Worm (Caenorhabditis elegans): Measurements from ENCODE around the gene F18G5.1.

F18G5.1 gene

ce11 chrX:9248083-9248805 is 11.4 kb upstream of the F18G5.1 start:
- TF ChIP-seq tbx-7 (tag; optimal IDR thresholded peaks at IDR 0.05): no peak

- no peak for TF ChIP-seq odd-2 (tag; optimal IDR thresholded peaks at IDR 0.05)
- no peak for TF ChIP-seq hlh-15 (tag; optimal IDR thresholded peaks at IDR 0.05)
- no peak for TF ChIP-seq sdc-2 (tag; optimal IDR thresholded peaks at IDR 0.05)
- TF ChIP-seq hlh-30 (tag; optimal IDR thresholded peaks at IDR 0.05; ENCODE audit: insufficient read depth): no peak
- TF ChIP-seq madf-2 (tag; optimal IDR thresholded peaks at IDR 0.05): no peak
- no peak for TF ChIP-seq ttx-3 (tag; optimal IDR thresholded peaks at IDR 0.05)
- TF ChIP-seq ceh-22 (tag; optimal IDR thresholded peaks at IDR 0.05): no peak
- no peak for TF ChIP-seq pqm-1 (tag; optimal IDR thresholded peaks at IDR 0.05)
Measured at ce11 chrX:9251488-9251887, 8.2 kb upstream of the F18G5.1 start, which contains the start of gene pes-8. Gene pes-8 (plus strand): TSS chrX:9251788.

DNA sequence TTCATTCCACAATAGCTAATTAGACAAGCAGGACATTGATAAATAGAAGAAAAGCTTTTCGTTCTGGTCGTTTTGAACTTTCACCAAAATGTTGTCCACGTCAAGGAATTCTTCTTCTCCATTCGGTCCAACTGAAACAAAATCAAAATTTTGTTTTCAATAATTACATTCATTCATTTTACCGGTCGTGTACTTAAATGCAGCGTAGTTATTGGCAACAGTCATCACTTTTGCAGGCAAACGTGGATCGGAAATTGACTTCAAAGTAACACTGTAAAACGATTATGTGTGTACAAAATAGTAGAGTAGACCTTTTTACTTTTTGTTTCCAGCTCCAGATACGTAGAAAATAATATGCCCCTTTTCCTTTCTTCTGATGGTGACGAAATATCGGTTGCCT is 3.7 kb upstream of the F18G5.1 start:
- TF ChIP-seq dve-1 (tag; optimal IDR thresholded peaks at IDR 0.05) (no peak), elt-2 (tag; optimal IDR thresholded peaks at IDR 0.05) (no peak), ceh-2 (tag; optimal IDR thresholded peaks at IDR 0.05) (no peak), ets-4 (tag; optimal IDR thresholded peaks at IDR 0.05) (no peak), unc-86 (tag; optimal IDR thresholded peaks at IDR 0.05) (no peak)

- TF ChIP-seq C08G9.2 (tag; optimal IDR thresholded peaks at IDR 0.05): no peak
- TF ChIP-seq elt-2 (tag; optimal IDR thresholded peaks at IDR 0.05): peak; percentile 5
Measured at ce11 chrX:9261626-9262189, 2.1 kb downstream of the F18G5.1 start.

ce11 chrX:9264231-9264630 is 4.6 kb downstream of the F18G5.1 start, which contains the start of gene F18G5.6:
Gene F18G5.6 (minus strand): TSS chrX:9264331.
- no peak for TF ChIP-seq ceh-48 (tag; optimal IDR thresholded peaks at IDR 0.05)
- TF ChIP-seq mec-3 (tag; optimal IDR thresholded peaks at IDR 0.05; ENCODE audit: borderline replicate concordance): no peak
- TF ChIP-seq ahr-1 (tag; optimal IDR thresholded peaks at IDR 0.05): no peak
- no peak for TF ChIP-seq pag-3 (tag; optimal IDR thresholded peaks at IDR 0.05; ENCODE audit: borderline replicate concordance)
- no peak for TF ChIP-seq pros-1 (tag; optimal IDR thresholded peaks at IDR 0.05)

- peak; percentile 38 for TF ChIP-seq hlh-30 (tag; optimal IDR thresholded peaks at IDR 0.05; ENCODE audit: insufficient read depth)
- no peak for TF ChIP-seq ceh-22 (tag; optimal IDR thresholded peaks at IDR 0.05)
Measured at ce11 chrX:9264636-9265035, 5.0 kb downstream of the F18G5.1 start.

ce11 chrX:9266512-9266911 is 6.9 kb downstream of the F18G5.1 start:
- TF ChIP-seq C08G9.2 (tag; optimal IDR thresholded peaks at IDR 0.05) (no peak), zip-5 (tag; optimal IDR thresholded peaks at IDR 0.05) (no peak)

DNA sequence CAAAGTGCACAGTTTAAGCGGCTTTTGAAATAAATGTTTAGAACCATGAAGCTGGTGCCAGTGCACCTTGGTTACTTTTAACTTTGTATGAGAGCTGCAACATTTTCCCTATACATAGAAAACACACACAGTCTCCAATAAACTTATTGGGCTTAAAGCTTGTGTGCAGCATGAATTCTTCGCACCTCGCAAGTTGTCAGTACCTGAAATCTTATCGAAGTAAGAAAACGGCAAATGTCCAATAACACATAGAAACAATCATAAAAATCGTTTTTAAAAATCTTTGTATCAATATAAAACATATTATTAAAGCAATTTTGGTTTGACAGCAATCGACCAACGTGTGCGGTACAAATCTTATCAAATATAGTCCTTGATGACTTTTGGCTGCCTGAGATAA is 8.7 kb downstream of the F18G5.1 start:
- TF ChIP-seq ceh-24 (tag; optimal IDR thresholded peaks at IDR 0.05) (no peak), pros-1 (tag; optimal IDR thresholded peaks at IDR 0.05) (no peak), odd-2 (tag; optimal IDR thresholded peaks at IDR 0.05) (no peak), ceh-31 (tag; optimal IDR thresholded peaks at IDR 0.05) (no peak), pqm-1 (tag; optimal IDR thresholded peaks at IDR 0.05) (no peak), ceh-34 (tag; optimal IDR thresholded peaks at IDR 0.05) (no peak), lin-11 (tag; optimal IDR thresholded peaks at IDR 0.05) (no peak), hlh-15 (tag; optimal IDR thresholded peaks at IDR 0.05) (no peak), npax-4 (tag; optimal IDR thresholded peaks at IDR 0.05) (no peak), fkh-10 (GFP tag; optimal IDR thresholded peaks at IDR 0.05) (no peak), mec-3 (tag; optimal IDR thresholded peaks at IDR 0.05; ENCODE audit: borderline replicate concordance) (no peak), che-1 (tag; optimal IDR thresholded peaks at IDR 0.05) (no peak), ceh-2 (tag; optimal IDR thresholded peaks at IDR 0.05) (no peak), sox-4 (tag; optimal IDR thresholded peaks at IDR 0.05) (no peak), rnt-1 (tag; optimal IDR thresholded peaks at IDR 0.05) (no peak), nfya-1 (tag; optimal IDR thresholded peaks at IDR 0.05) (no peak), elt-4 (tag; optimal IDR thresholded peaks at IDR 0.05) (no peak)
